Worm (Caenorhabditis elegans) whole organism, L4/young adult: Measurements from ENCODE around the gene ppk-3.

Experiments
- W03F9.2 ChIP-seq: fragments of 150-350 bp; optimal IDR thresholded peaks from 2 replicates; lab custom pipeline; 2014; ENCODE audit warnings: missing biosample characterization, missing genetic modification characterization
- dao-5 ChIP-seq: sonication (generic microtip); optimal IDR thresholded peaks from 2 replicates; lab custom pipeline; 2016; ENCODE audit warnings: missing genotype, missing genetic modification characterization, moderate library complexity, missing compliant biosample characterization
- him-1 ChIP-seq: sonication (generic microtip); optimal IDR thresholded peaks from 2 replicates; lab custom pipeline; 2016; ENCODE audit warnings: missing genotype, missing genetic modification reagents, missing genetic modification characterization, missing compliant biosample characterization

ppk-3 gene

ce11 chrX:12999567-12999966 is 24.1 kb upstream of the ppk-3 start:
- TF ChIP-seq him-1 (tag; lab: Kevin White, UChicago) (no peak), W03F9.2 (tag; lab: Kevin White, UChicago) (no peak), dao-5 (no peak)

DNA sequence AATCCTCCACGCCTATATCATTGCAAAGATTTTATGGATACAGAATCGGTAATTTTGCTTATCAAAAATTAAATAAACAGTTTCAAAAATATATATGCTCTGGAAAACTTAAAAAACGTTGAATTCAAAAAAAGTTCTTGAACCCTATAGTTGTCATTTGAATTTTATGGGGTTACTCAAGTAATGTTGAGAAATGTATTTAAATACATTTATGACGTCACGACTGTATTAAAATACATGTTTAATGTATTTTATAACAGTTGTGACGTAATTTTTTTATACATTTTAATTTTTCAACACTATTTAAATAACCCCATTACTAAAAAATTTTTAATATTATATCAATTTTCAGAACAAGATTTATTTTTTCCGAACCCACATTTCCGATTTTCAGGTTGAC is 20.7 kb upstream of the ppk-3 start:
- TF ChIP-seq him-1 (tag; lab: Kevin White, UChicago) = no peak
- no peak for TF ChIP-seq dao-5
- TF ChIP-seq W03F9.2 (tag; lab: Kevin White, UChicago) = no peak

- TF ChIP-seq dao-5 (no peak), him-1 (tag; lab: Kevin White, UChicago) (no peak), W03F9.2 (tag; lab: Kevin White, UChicago) (no peak)
These were observed 15.4 kb upstream of the ppk-3 start, which contains the start of the genes F11C1.1 and vwa-8 for ce11 chrX:12990529-12991520. Gene F11C1.1, minus strand, starts transcription at chrX:12990579. Gene vwa-8, plus strand, starts transcription at chrX:12991470.

DNA sequence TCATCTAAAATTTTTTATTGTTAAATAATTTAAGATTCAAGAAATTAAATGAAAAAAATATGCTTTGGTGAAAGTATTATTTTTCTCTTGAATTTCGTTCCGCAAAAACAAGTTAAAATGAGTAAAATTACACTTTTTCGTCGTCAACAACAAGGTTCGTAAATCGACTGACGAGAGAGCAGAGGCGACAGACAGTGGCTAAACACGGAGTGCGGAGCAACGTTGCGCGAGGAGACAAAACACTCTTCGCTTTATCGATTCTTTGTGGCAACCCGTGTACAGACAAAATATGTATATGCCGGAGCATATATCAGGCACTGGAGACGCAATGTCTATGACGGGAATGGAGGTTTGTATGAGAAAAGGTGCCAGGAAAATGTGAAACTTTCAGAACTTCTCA is 13.8 kb upstream of the ppk-3 start, which contains the start of gene F11C1.7:
Gene F11C1.7, plus strand, starts transcription at position 140 of the 400 bp plus-strand sequence.
- TF ChIP-seq him-1 (tag; lab: Kevin White, UChicago) (no peak), dao-5 (no peak), W03F9.2 (tag; lab: Kevin White, UChicago) (no peak)

DNA sequence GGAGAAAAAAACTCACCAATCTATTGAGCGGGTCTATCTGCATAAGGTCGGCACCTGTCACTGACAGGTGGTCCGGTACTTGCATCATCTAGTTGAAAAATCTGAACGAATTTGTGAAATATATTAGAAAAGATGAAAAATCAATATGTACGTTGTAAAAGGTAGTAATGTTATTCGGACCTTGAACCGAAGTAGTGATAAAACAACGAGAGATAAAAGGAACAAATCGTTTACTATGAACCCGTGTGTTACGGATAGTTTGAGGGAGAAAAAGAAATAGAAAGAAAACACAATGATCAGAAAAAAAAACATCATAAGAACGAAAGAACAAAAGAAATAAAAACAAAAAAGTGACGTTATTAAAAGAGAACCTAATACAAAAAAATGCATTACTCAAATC is 11.7 kb upstream of the ppk-3 start, which contains the start of gene mff-1:
Gene mff-1, minus strand, starts transcription at position 101 of the 400 bp plus-strand sequence.
- no peak for TF ChIP-seq W03F9.2 (tag; lab: Kevin White, UChicago)
- no peak for TF ChIP-seq dao-5
- no peak for TF ChIP-seq him-1 (tag; lab: Kevin White, UChicago)

- TF ChIP-seq dao-5 (no peak), him-1 (tag; lab: Kevin White, UChicago) (no peak), W03F9.2 (tag; lab: Kevin White, UChicago) (no peak)
These were observed 7.3 kb upstream of the ppk-3 start for ce11 chrX:12982725-12983124.

DNA sequence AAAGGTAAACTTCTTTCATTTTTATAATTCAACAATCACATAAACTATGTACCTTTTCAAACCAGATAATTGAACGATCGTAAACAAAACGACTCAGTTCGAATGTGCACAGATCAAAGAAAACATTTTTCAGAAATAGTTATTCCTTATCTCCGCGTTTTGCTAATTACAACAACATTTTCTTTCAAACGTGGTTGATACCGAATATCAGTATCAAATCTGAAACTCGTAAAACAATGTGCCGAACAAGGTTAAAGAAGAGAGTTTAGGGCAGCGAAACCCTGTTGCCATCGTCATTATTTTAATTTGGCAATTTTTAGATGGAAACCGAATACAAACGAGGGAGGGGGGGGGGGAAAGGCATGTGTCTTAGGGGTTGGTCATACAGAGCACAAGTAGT is 5.9 kb upstream of the ppk-3 start, which contains the start of gene scav-4:
Gene scav-4, plus strand, starts transcription at position 383 of the 400 bp plus-strand sequence.
- TF ChIP-seq W03F9.2 (tag; lab: Kevin White, UChicago) (no peak), dao-5 (no peak), him-1 (tag; lab: Kevin White, UChicago) (no peak)

- TF ChIP-seq him-1 (tag; lab: Kevin White, UChicago) (no peak), W03F9.2 (tag; lab: Kevin White, UChicago) (no peak), dao-5 (no peak)
These were observed 4.3 kb upstream of the ppk-3 start for ce11 chrX:12979747-12980146.

- TF ChIP-seq W03F9.2 (tag; lab: Kevin White, UChicago) (no peak), dao-5 (no peak), him-1 (tag; lab: Kevin White, UChicago) (no peak)
These were observed 3.1 kb upstream of the ppk-3 start for ce11 chrX:12978569-12978968.

DNA sequence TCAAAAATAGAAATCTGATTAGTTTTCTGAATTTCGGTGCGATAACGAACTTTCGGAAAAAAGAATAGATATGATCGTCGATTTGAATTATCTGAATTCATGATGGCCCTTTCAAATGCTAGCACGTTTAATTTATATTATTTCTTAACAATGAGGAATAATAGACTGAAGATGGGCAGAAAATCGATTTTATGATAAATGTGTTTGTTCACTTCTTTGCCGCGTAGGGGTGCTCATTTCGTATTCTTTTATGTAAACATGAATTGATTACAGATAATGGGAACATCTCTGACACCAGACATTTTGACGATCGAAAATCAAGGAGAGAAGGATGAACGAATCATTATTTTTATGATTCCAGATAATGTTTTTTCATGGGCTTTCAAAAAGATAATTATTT is 2.0 kb upstream of the ppk-3 start, which contains the start of gene F11C1.9:
Gene F11C1.9, minus strand, starts transcription at position 101 of the 400 bp plus-strand sequence.
- no peak for TF ChIP-seq dao-5
- TF ChIP-seq W03F9.2 (tag; lab: Kevin White, UChicago) = no peak
- TF ChIP-seq him-1 (tag; lab: Kevin White, UChicago) = no peak

ce11 chrX:12976774-12977173 is 1.3 kb upstream of the ppk-3 start, which contains the start of the genes F11C1.4 and F11C1.10:
Gene F11C1.4, plus strand, starts transcription at chrX:12977074.
Gene F11C1.10, plus strand, starts transcription at chrX:12977082.
- TF ChIP-seq him-1 (tag; lab: Kevin White, UChicago) (no peak), dao-5 (no peak), W03F9.2 (tag; lab: Kevin White, UChicago) (no peak)

DNA sequence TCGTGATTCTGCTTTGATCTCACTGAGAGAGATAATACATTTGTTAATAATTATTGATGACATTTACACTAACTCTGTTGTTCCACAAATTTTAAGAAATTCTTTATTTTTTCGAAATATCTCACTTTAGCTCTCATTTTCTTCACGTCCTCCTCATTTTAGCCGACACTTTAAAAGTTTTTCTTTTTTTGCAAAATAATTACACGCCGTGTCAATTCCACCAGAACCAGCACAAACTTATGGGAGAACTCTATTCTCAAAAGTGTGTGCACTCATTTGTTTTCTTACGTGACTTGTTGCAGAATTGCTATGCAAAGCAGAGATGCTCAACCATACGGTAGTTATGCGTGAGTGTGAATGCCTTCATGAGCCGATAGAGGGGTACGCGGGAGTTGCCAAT is 10.3 kb downstream of the ppk-3 start, which contains the start of gene frpr-2:
Gene frpr-2, plus strand, starts transcription at position 301 of the 400 bp plus-strand sequence.
- no peak for TF ChIP-seq W03F9.2 (tag; lab: Kevin White, UChicago)
- TF ChIP-seq dao-5 = no peak
- no peak for TF ChIP-seq him-1 (tag; lab: Kevin White, UChicago)

- TF ChIP-seq him-1 (tag; lab: Kevin White, UChicago) (no peak), W03F9.2 (tag; lab: Kevin White, UChicago) (no peak), dao-5 (no peak)
These were observed 16.5 kb downstream of the ppk-3 start for ce11 chrX:12958897-12959296.

ce11 chrX:12951175-12951574 is 24.3 kb downstream of the ppk-3 start:
- TF ChIP-seq W03F9.2 (tag; lab: Kevin White, UChicago) (no peak), him-1 (tag; lab: Kevin White, UChicago) (no peak), dao-5 (no peak)
